Fruit fly (Drosophila melanogaster) whole organism, embryonic: Measurements from ENCODE around the gene Antp.

Experiments
- B-H1 ChIP-seq: fragments of 200-800 bp; sonication (Bioruptor generic); IDR thresholded peaks from 3 replicates; pipeline ENCODE4 v1.3.6; 2022; ENCODE audit warnings: missing biosample characterization, missing genetic modification characterization
- B-H2 ChIP-seq: fragments of 200-800 bp; sonication (Bioruptor generic); optimal IDR thresholded peaks from 2 replicates; lab custom pipeline; 2018; ENCODE audit warnings: missing biosample characterization, mild to moderate bottlenecking, missing genetic modification characterization
- Bteb2 ChIP-seq: fragments of 200-800 bp; sonication (Bioruptor generic); optimal IDR thresholded peaks from 2 replicates; lab custom pipeline; 2016; ENCODE audit warnings: missing biosample characterization, missing genetic modification characterization
- CG10209 ChIP-seq: fragments of 200-800 bp; sonication (Bioruptor generic); optimal IDR thresholded peaks from 3 replicates; lab custom pipeline; 2017; ENCODE audit warnings: missing biosample characterization, mild to moderate bottlenecking, missing genetic modification characterization, missing genetic modification reagents
- CG10321 ChIP-seq: fragments of 200-800 bp; sonication (Bioruptor generic); IDR thresholded peaks from 2 replicates; pipeline ENCODE4 v1.3.6; 2022; ENCODE audit warnings: missing biosample characterization, missing genetic modification characterization
- CG11504 ChIP-seq: fragments of 200-800 bp; sonication (Bioruptor generic); optimal IDR thresholded peaks from 3 replicates; lab custom pipeline; 2019; ENCODE audit warnings: missing biosample characterization, mild to moderate bottlenecking, missing genetic modification characterization, moderate library complexity
- CG12104 ChIP-seq: fragments of 200-800 bp; sonication (Bioruptor generic); optimal IDR thresholded peaks from 3 replicates; lab custom pipeline; 2016; ENCODE audit warnings: missing biosample characterization, missing genetic modification characterization
- CG13296 ChIP-seq: fragments of 200-800 bp; sonication (Bioruptor generic); optimal IDR thresholded peaks from 3 replicates; lab custom pipeline; 2018; ENCODE audit warnings: missing biosample characterization, mild to moderate bottlenecking, missing genetic modification characterization
- CG1603 ChIP-seq: fragments of 200-800 bp; sonication (Bioruptor generic); optimal IDR thresholded peaks from 2 replicates; lab custom pipeline; 2019; ENCODE audit warnings: missing biosample characterization, mild to moderate bottlenecking, missing genetic modification characterization, moderate library complexity
- CG16813 ChIP-seq: fragments of 200-800 bp; sonication (Bioruptor generic); IDR thresholded peaks from 3 replicates; pipeline ENCODE4 v1.3.6; 2022; ENCODE audit warnings: missing biosample characterization, missing genetic modification characterization; ENCODE audit not compliant: partially characterized antibody
- CG17385 ChIP-seq: fragments of 200-800 bp; sonication (Bioruptor generic); optimal IDR thresholded peaks from 3 replicates; lab custom pipeline; 2018; ENCODE audit warnings: missing biosample characterization, mild to moderate bottlenecking, missing genetic modification characterization
- CG18476 ChIP-seq: fragments of 200-800 bp; sonication (Bioruptor generic); optimal IDR thresholded peaks from 2 replicates; lab custom pipeline; 2016; ENCODE audit warnings: missing biosample characterization, mild to moderate bottlenecking, missing genetic modification characterization
- CG3407 ChIP-seq: fragments of 200-800 bp; sonication (Bioruptor generic); optimal IDR thresholded peaks from 2 replicates; lab custom pipeline; 2018; ENCODE audit warnings: missing biosample characterization, mild to moderate bottlenecking, missing genetic modification characterization
- CG3995 ChIP-seq: fragments of 200-800 bp; sonication (Bioruptor generic); optimal IDR thresholded peaks from 3 replicates; lab custom pipeline; 2016; ENCODE audit warnings: missing biosample characterization, missing genetic modification characterization
- CG5953 ChIP-seq: fragments of 200-800 bp; sonication (Bioruptor generic); IDR thresholded peaks from 2 replicates; pipeline ENCODE4 v1.3.6; 2022; ENCODE audit warnings: missing biosample characterization, missing genetic modification characterization
- CG6765 ChIP-seq: fragments of 200-800 bp; sonication (Bioruptor generic); optimal IDR thresholded peaks from 3 replicates; lab custom pipeline; 2017; ENCODE audit warnings: missing biosample characterization, mild to moderate bottlenecking, missing genetic modification characterization
- CG7839 ChIP-seq: fragments of 200-800 bp; sonication (Bioruptor generic); optimal IDR thresholded peaks from 3 replicates; lab custom pipeline; 2018; ENCODE audit warnings: missing biosample characterization, mild to moderate bottlenecking, missing genetic modification characterization, moderate library complexity
- CG9215 ChIP-seq: fragments of 200-800 bp; sonication (Bioruptor generic); IDR thresholded peaks from 2 replicates; pipeline ENCODE4 v1.3.6; 2022; ENCODE audit warnings: missing biosample characterization, missing genetic modification characterization
- CG9609 ChIP-seq: fragments of 200-800 bp; sonication (Bioruptor generic); optimal IDR thresholded peaks from 3 replicates; lab custom pipeline; 2016; ENCODE audit warnings: missing biosample characterization, missing genetic modification characterization
- D ChIP-seq, 2 experiments: fragments of 200-800 bp in 1 of 2; fragments of >200 bp in 1 of 2; sonication (Bioruptor generic) in 1 of 2; optimal IDR thresholded peaks; 2 replicates in 1 of 2; 3 replicates in 1 of 2; lab custom pipeline; 2017; ENCODE audit warnings: mild to moderate bottlenecking in 1 of 2, missing biosample characterization in 1 of 2, missing genetic modification characterization in 1 of 2, missing genetic modification reagents in 1 of 2
- Dek ChIP-seq: fragments of 200-800 bp; sonication (Bioruptor generic); optimal IDR thresholded peaks from 3 replicates; lab custom pipeline; 2019; ENCODE audit warnings: missing biosample characterization, mild to moderate bottlenecking, missing genetic modification characterization, moderate library complexity
- Dp ChIP-seq: fragments of 200-800 bp; sonication (Bioruptor generic); optimal IDR thresholded peaks from 2 replicates; lab custom pipeline; 2018; ENCODE audit warnings: missing biosample characterization, mild to moderate bottlenecking, missing genetic modification characterization, moderate library complexity
- Fer3 ChIP-seq: fragments of 200-800 bp; sonication (Bioruptor generic); optimal IDR thresholded peaks from 2 replicates; lab custom pipeline; 2018; ENCODE audit warnings: missing biosample characterization, mild to moderate bottlenecking, missing genetic modification characterization, moderate library complexity
- Hey ChIP-seq: fragments of 200-800 bp; sonication (Bioruptor generic); optimal IDR thresholded peaks from 3 replicates; lab custom pipeline; 2018; ENCODE audit warnings: missing biosample characterization, mild to moderate bottlenecking, missing genetic modification characterization
- NfI ChIP-seq: fragments of 200-800 bp; sonication (Bioruptor generic); optimal IDR thresholded peaks from 3 replicates; lab custom pipeline; 2018; ENCODE audit warnings: missing biosample characterization, mild to moderate bottlenecking, missing genetic modification characterization, moderate library complexity
- Rfx ChIP-seq: fragments of 200-800 bp; sonication (Bioruptor generic); IDR thresholded peaks from 2 replicates; pipeline ENCODE4 v1.3.6; 2022; ENCODE audit warnings: missing biosample characterization, missing genetic modification characterization
- Sry-β ChIP-seq: fragments of 200-800 bp; sonication (Bioruptor generic); optimal IDR thresholded peaks from 2 replicates; lab custom pipeline; 2018; ENCODE audit warnings: missing biosample characterization, mild to moderate bottlenecking, missing genetic modification characterization, moderate library complexity
- Usf ChIP-seq: fragments of 200-800 bp; sonication (Bioruptor generic); optimal IDR thresholded peaks from 2 replicates; lab custom pipeline; 2017; ENCODE audit warnings: missing genotype, missing biosample characterization, missing genetic modification characterization
- YL-1 ChIP-seq: fragments of 200-800 bp; sonication (Bioruptor generic); optimal IDR thresholded peaks from 3 replicates; lab custom pipeline; 2017; ENCODE audit warnings: missing biosample characterization, mild to moderate bottlenecking, missing genetic modification characterization
- ab ChIP-seq: fragments of 200-800 bp; sonication (Bioruptor generic); optimal IDR thresholded peaks from 2 replicates; lab custom pipeline; 2016; ENCODE audit warnings: missing biosample characterization, missing genetic modification characterization
- ac ChIP-seq: fragments of 200-800 bp; sonication (Bioruptor generic); optimal IDR thresholded peaks from 3 replicates; lab custom pipeline; 2017; ENCODE audit warnings: missing biosample characterization, mild to moderate bottlenecking, missing genetic modification characterization
- aop ChIP-seq: fragments of 200-800 bp; sonication (Bioruptor generic); IDR thresholded peaks from 2 replicates; pipeline ENCODE4 v1.3.6; 2022; ENCODE audit warnings: missing biosample characterization, missing genetic modification characterization
- ase ChIP-seq: fragments of 200-800 bp; sonication (Bioruptor generic); IDR thresholded peaks from 3 replicates; pipeline ENCODE4 v1.3.6; 2022; ENCODE audit warnings: missing biosample characterization, missing genetic modification characterization
- bowl ChIP-seq: fragments of 200-800 bp; sonication (Bioruptor generic); IDR thresholded peaks from 2 replicates; pipeline ENCODE4 v1.3.6; 2022; ENCODE audit warnings: missing biosample characterization, missing genetic modification characterization
- btn ChIP-seq: fragments of 200-800 bp; sonication (Bioruptor generic); optimal IDR thresholded peaks from 2 replicates; lab custom pipeline; 2016; ENCODE audit warnings: missing biosample characterization, missing genetic modification characterization
- croc ChIP-seq: fragments of 200-800 bp; sonication (Bioruptor generic); conservative IDR thresholded peaks from 3 replicates; pipeline ENCODE4 v1.3.6; 2022; ENCODE audit warnings: missing biosample characterization, missing genetic modification characterization
- danr ChIP-seq: fragments of 200-800 bp; sonication (Bioruptor generic); IDR thresholded peaks from 2 replicates; pipeline ENCODE4 v1.3.6; 2022; ENCODE audit warnings: missing biosample characterization, missing genetic modification characterization
- ems ChIP-seq: fragments of 200-800 bp; sonication (Bioruptor generic); optimal IDR thresholded peaks from 3 replicates; lab custom pipeline; 2016; ENCODE audit warnings: missing biosample characterization, missing genetic modification characterization
- grau ChIP-seq: fragments of 200-800 bp; optimal IDR thresholded peaks from 3 replicates; lab custom pipeline; 2019; ENCODE audit warnings: missing biosample characterization, mild to moderate bottlenecking, missing genetic modification characterization, moderate library complexity
- grn ChIP-seq: fragments of 200-800 bp; sonication (Bioruptor generic); optimal IDR thresholded peaks from 3 replicates; lab custom pipeline; 2017; ENCODE audit warnings: missing biosample characterization, missing genetic modification characterization
- hb ChIP-seq: fragments of 200-800 bp; sonication (Bioruptor generic); IDR thresholded peaks from 3 replicates; pipeline ENCODE4 v1.3.6; 2022; ENCODE audit warnings: missing biosample characterization, missing genetic modification characterization; ENCODE audit not compliant: partially characterized antibody
- luna ChIP-seq: fragments of 200-800 bp; sonication (Bioruptor generic); optimal IDR thresholded peaks from 2 replicates; lab custom pipeline; 2016; ENCODE audit warnings: missing biosample characterization, missing genetic modification characterization
- mld ChIP-seq: fragments of 200-800 bp; sonication (Bioruptor generic); IDR thresholded peaks from 3 replicates; pipeline ENCODE4 v1.3.6; 2022; ENCODE audit warnings: missing biosample characterization, missing genetic modification characterization; ENCODE audit not compliant: partially characterized antibody
- pita ChIP-seq: fragments of 200-800 bp; sonication (Bioruptor generic); optimal IDR thresholded peaks from 2 replicates; lab custom pipeline; 2017; ENCODE audit warnings: missing biosample characterization, mild to moderate bottlenecking, missing genetic modification characterization
- pros ChIP-seq: fragments of 200-800 bp; sonication (Bioruptor generic); optimal IDR thresholded peaks from 3 replicates; lab custom pipeline; 2019; ENCODE audit warnings: missing biosample characterization, mild to moderate bottlenecking, missing genetic modification characterization, moderate library complexity
- psq ChIP-seq: fragments of 200-800 bp; sonication (Bioruptor generic); optimal IDR thresholded peaks from 2 replicates; lab custom pipeline; 2017; ENCODE audit warnings: missing biosample characterization, missing genetic modification characterization
- schlank ChIP-seq: fragments of 200-800 bp; sonication (Bioruptor generic); optimal IDR thresholded peaks from 2 replicates; lab custom pipeline; 2018; ENCODE audit warnings: missing biosample characterization, mild to moderate bottlenecking, missing genetic modification characterization
- sens-2 ChIP-seq: fragments of 200-800 bp; sonication (Bioruptor generic); IDR thresholded peaks from 2 replicates; pipeline ENCODE4 v1.3.6; 2022; ENCODE audit warnings: missing biosample characterization, missing genetic modification characterization
- ttk ChIP-seq: fragments of 200-800 bp; sonication (Bioruptor generic); IDR thresholded peaks from 2 replicates; pipeline ENCODE4 v2.1.2; 2022; ENCODE audit warnings: missing biosample characterization, missing genetic modification characterization
- unc-4 ChIP-seq: fragments of 200-800 bp; sonication (Bioruptor generic); IDR thresholded peaks from 2 replicates; pipeline ENCODE4 v1.3.6; 2022; ENCODE audit warnings: missing biosample characterization, missing genetic modification characterization; ENCODE audit not compliant: partially characterized antibody
- yki ChIP-seq: fragments of >200 bp; optimal IDR thresholded peaks from 3 replicates; lab custom pipeline; 2018

The Antp gene

DNA sequence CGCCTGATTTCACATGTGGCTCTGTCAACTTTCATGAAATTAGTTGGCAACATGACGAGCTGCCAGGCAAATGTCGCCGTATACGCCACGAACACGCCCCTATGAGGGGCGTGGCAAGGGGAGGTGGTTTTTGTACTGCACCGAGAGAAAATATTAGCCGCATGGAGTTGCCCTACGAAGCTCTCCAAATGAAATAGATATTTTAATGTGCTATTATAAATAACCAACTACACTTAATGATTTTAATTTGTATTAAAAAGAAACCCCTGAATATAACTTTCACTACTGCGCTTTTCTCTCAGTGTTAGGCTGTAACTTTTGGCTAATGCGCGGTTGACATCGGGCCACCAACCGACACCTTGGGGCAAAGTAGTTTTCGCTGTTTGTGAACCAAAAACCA is 79.1 kb downstream of the Antp start (continued):
- TF ChIP-seq pros (GFP tag; lab: Kevin White, UChicago): no peak
- no peak for TF ChIP-seq ac
- no peak for TF ChIP-seq CG10321 (GFP tag; lab: Robert Waterston, UW)
- TF ChIP-seq unc-4 (GFP tag; lab: Robert Waterston, UW): no peak
- TF ChIP-seq D (optimal IDR thresholded peaks at IDR 0.05; lab: Kevin White, UChicago): no peak
- peak; percentile 53 for TF ChIP-seq D (GFP tag; optimal IDR thresholded peaks at IDR 0.05; lab: Kevin White, UChicago)
- TF ChIP-seq CG7839: peak; percentile 73
- TF ChIP-seq Dp (GFP tag; lab: Kevin White, UChicago): no peak
- TF ChIP-seq pita (GFP tag; lab: Kevin White, UChicago): no peak
- TF ChIP-seq croc (GFP tag; lab: Robert Waterston, UW): peak; percentile 50; the same call in 1 of the 3 replicates
- peak; percentile 56 for TF ChIP-seq B-H1
- peak; percentile 47 for TF ChIP-seq CG9609 (GFP tag; lab: Kevin White, UChicago)
- TF ChIP-seq CG11504: peak; percentile 85
- peak; percentile 66 for TF ChIP-seq grau (tag; lab: Kevin White, UChicago)
- TF ChIP-seq schlank (tag; lab: Kevin White, UChicago): no peak
- TF ChIP-seq btn (GFP tag; lab: Kevin White, UChicago): peak; percentile 3
- no peak for TF ChIP-seq yki (lab: Kevin White, UChicago)
- peak; percentile 55 for TF ChIP-seq CG3407 (GFP tag; lab: Kevin White, UChicago)
- no peak for TF ChIP-seq B-H2 (GFP tag; lab: Kevin White, UChicago)
- TF ChIP-seq CG9215 (GFP tag; lab: Robert Waterston, UW): peak; percentile 45; the same call in 1 of the 2 replicates
- peak; percentile 81 for TF ChIP-seq ttk (GFP tag; lab: Robert Waterston, UW)
- TF ChIP-seq YL-1 (GFP tag; lab: Kevin White, UChicago): no peak
- no peak for TF ChIP-seq ab (GFP tag; lab: Kevin White, UChicago)
- TF ChIP-seq bowl: peak; percentile 19; the same call in 1 of the 2 replicates
- peak; percentile 56 for TF ChIP-seq CG1603
- no peak for TF ChIP-seq Hey (tag; lab: Kevin White, UChicago)
- TF ChIP-seq psq (GFP tag; lab: Kevin White, UChicago): no peak
- TF ChIP-seq CG6765 (GFP tag; lab: Kevin White, UChicago): no peak
- TF ChIP-seq Usf (GFP tag; lab: Kevin White, UChicago): no peak
- peak; percentile 25 for TF ChIP-seq CG12104 (GFP tag; lab: Kevin White, UChicago)
- TF ChIP-seq mld (GFP tag; lab: Robert Waterston, UW): no peak
- TF ChIP-seq Bteb2 (GFP tag; lab: Kevin White, UChicago): peak; percentile 45
- no peak for TF ChIP-seq CG13296 (GFP tag; lab: Kevin White, UChicago)
- TF ChIP-seq CG18476 (GFP tag; lab: Kevin White, UChicago): peak; percentile 46
- TF ChIP-seq grn (GFP tag; lab: Kevin White, UChicago): no peak
- peak; percentile 56 for TF ChIP-seq Fer3 (tag; lab: Kevin White, UChicago)
- peak; percentile 67 for TF ChIP-seq CG5953 (GFP tag; lab: Robert Waterston, UW)
- TF ChIP-seq CG17385 (GFP tag; lab: Kevin White, UChicago): peak; percentile 54
- TF ChIP-seq CG3995: no peak
- no peak for TF ChIP-seq luna
- peak; percentile 50 for TF ChIP-seq ems (GFP tag; lab: Kevin White, UChicago)
- peak; percentile 66 for TF ChIP-seq Rfx (GFP tag; lab: Robert Waterston, UW)
- peak; percentile 30 for TF ChIP-seq Dek (tag; lab: Kevin White, UChicago)
- peak; percentile 49; the same call in 1 of the 3 replicates for TF ChIP-seq ase (GFP tag; lab: Robert Waterston, UW)
- TF ChIP-seq CG10209 (GFP tag; lab: Kevin White, UChicago): peak; percentile 72
- TF ChIP-seq Sry-β (GFP tag; lab: Kevin White, UChicago): no peak
- TF ChIP-seq hb (GFP tag; lab: Robert Waterston, UW): no peak
- no peak for TF ChIP-seq CG16813
- no peak for TF ChIP-seq aop (GFP tag; lab: Robert Waterston, UW)
- TF ChIP-seq danr: peak; percentile 62; the same call in 1 of the 2 replicates
- TF ChIP-seq NfI (GFP tag; lab: Kevin White, UChicago): peak; percentile 51
- peak; percentile 71 for TF ChIP-seq sens-2 (GFP tag; lab: Robert Waterston, UW)
